Fruit fly (Drosophila melanogaster) whole organism, prepupa: ENCODE results near the gene shi.

ENCODE experiments used
- Blimp-1 ChIP-seq: fragments of 200-800 bp; sonication (Bioruptor generic); optimal IDR thresholded peaks from 3 replicates; lab custom pipeline; 2017; ENCODE audit warnings: missing biosample characterization, missing genetic modification characterization, mild to moderate bottlenecking, moderate library complexity, missing genetic modification reagents
- CG10631 ChIP-seq: fragments of 200-800 bp; sonication (Bioruptor generic); optimal IDR thresholded peaks from 2 replicates; lab custom pipeline; 2016; ENCODE audit warnings: missing biosample characterization, missing genetic modification characterization
- CG10669 ChIP-seq: fragments of 200-800 bp; sonication (Bioruptor generic); optimal IDR thresholded peaks from 3 replicates; lab custom pipeline; 2018; ENCODE audit warnings: missing biosample characterization, mild to moderate bottlenecking, missing genetic modification characterization, moderate library complexity
- CG1621 ChIP-seq: fragments of 200-800 bp; sonication (Bioruptor generic); optimal IDR thresholded peaks from 3 replicates; lab custom pipeline; 2018; ENCODE audit warnings: missing biosample characterization, mild to moderate bottlenecking, missing genetic modification characterization
- CG16779 ChIP-seq: fragments of 200-800 bp; sonication (Bioruptor generic); optimal IDR thresholded peaks from 3 replicates; lab custom pipeline; 2017; ENCODE audit warnings: missing biosample characterization, mild to moderate bottlenecking, missing genetic modification characterization
- CG34406 ChIP-seq: fragments of 200-800 bp; sonication (Bioruptor generic); optimal IDR thresholded peaks from 3 replicates; lab custom pipeline; 2016; ENCODE audit warnings: missing biosample characterization, missing genetic modification characterization
- CG3919 ChIP-seq: fragments of 200-800 bp; sonication (Bioruptor generic); optimal IDR thresholded peaks from 3 replicates; lab custom pipeline; 2016; ENCODE audit warnings: missing biosample characterization, missing genetic modification characterization
- CG6276 ChIP-seq: fragments of 200-800 bp; sonication (Bioruptor generic); optimal IDR thresholded peaks from 2 replicates; lab custom pipeline; 2017; ENCODE audit warnings: missing biosample characterization, mild to moderate bottlenecking, missing genetic modification characterization
- CG6792 ChIP-seq: fragments of 200-800 bp; sonication (Bioruptor generic); optimal IDR thresholded peaks from 3 replicates; lab custom pipeline; 2016; ENCODE audit warnings: missing biosample characterization, missing genetic modification characterization
- CG6854 ChIP-seq: fragments of 200-800 bp; sonication (Bioruptor generic); optimal IDR thresholded peaks from 2 replicates; lab custom pipeline; 2017; ENCODE audit warnings: missing biosample characterization, mild to moderate bottlenecking, missing genetic modification characterization
- CG8119 ChIP-seq: fragments of 200-800 bp; sonication (Bioruptor generic); IDR thresholded peaks from 3 replicates; pipeline ENCODE4 v1.3.6; 2022; ENCODE audit warnings: missing biosample characterization, missing genetic modification characterization
- CG8319 ChIP-seq: fragments of 200-800 bp; sonication (Bioruptor generic); optimal IDR thresholded peaks from 3 replicates; lab custom pipeline; 2016; ENCODE audit warnings: missing biosample characterization, missing genetic modification characterization
- CG8632 ChIP-seq: fragments of 200-800 bp; sonication (Bioruptor generic); optimal IDR thresholded peaks from 3 replicates; lab custom pipeline; 2016; ENCODE audit warnings: missing biosample characterization, missing genetic modification characterization
- CG9139 ChIP-seq: fragments of 200-800 bp; sonication (Bioruptor generic); optimal IDR thresholded peaks from 3 replicates; lab custom pipeline; 2017; ENCODE audit warnings: missing biosample characterization, mild to moderate bottlenecking, missing genetic modification characterization
- Eip75B ChIP-seq: fragments of 200-800 bp; sonication (Bioruptor generic); optimal IDR thresholded peaks from 3 replicates; lab custom pipeline; 2016; ENCODE audit warnings: missing biosample characterization, missing genetic modification characterization
- Eip78C ChIP-seq: fragments of 200-800 bp; sonication (Bioruptor generic); peaks from one replicate; lab custom pipeline; 2016; ENCODE audit warnings: missing biosample characterization, missing genetic modification characterization
- Ets96B ChIP-seq: fragments of 200-800 bp; optimal IDR thresholded peaks from 2 replicates; lab custom pipeline; 2019; ENCODE audit warnings: missing biosample characterization, mild to moderate bottlenecking, missing genetic modification characterization, moderate library complexity
- Gug ChIP-seq: fragments of 200-800 bp; sonication (Bioruptor generic); IDR thresholded peaks from 2 replicates; pipeline ENCODE4 v1.3.6; 2022; ENCODE audit warnings: missing biosample characterization, missing genetic modification characterization
- Hr38 ChIP-seq: sonication (Bioruptor generic); optimal IDR thresholded peaks from 2 replicates; lab custom pipeline; 2016; ENCODE audit warnings: missing biosample characterization, missing genetic modification characterization
- Hr39 ChIP-seq: fragments of 200-800 bp; sonication (Bioruptor generic); optimal IDR thresholded peaks from 2 replicates; lab custom pipeline; 2016; ENCODE audit warnings: missing biosample characterization, missing genetic modification characterization
- Hr4 ChIP-seq: fragments of 200-800 bp; sonication (Bioruptor generic); optimal IDR thresholded peaks from 3 replicates; lab custom pipeline; 2016; ENCODE audit warnings: missing biosample characterization, missing genetic modification characterization
- Met ChIP-seq: fragments of 200-800 bp; sonication (Bioruptor generic); optimal IDR thresholded peaks from 3 replicates; lab custom pipeline; 2016; ENCODE audit warnings: missing biosample characterization, missing genetic modification characterization
- Smox ChIP-seq: fragments of 200-800 bp; sonication (Bioruptor generic); optimal IDR thresholded peaks from 3 replicates; lab custom pipeline; 2016; ENCODE audit warnings: missing biosample characterization, missing genetic modification characterization
- Sox102F ChIP-seq: fragments of 200-800 bp; sonication (Bioruptor generic); optimal IDR thresholded peaks from 2 replicates; lab custom pipeline; 2016; ENCODE audit warnings: missing biosample characterization, mild to moderate bottlenecking, missing genetic modification characterization
- Sox14 ChIP-seq: fragments of 200-800 bp; sonication (Bioruptor generic); optimal IDR thresholded peaks from 3 replicates; lab custom pipeline; 2016; ENCODE audit warnings: missing biosample characterization, missing genetic modification characterization
- Sox15 ChIP-seq: fragments of 200-800 bp; sonication (Bioruptor generic); optimal IDR thresholded peaks from 3 replicates; lab custom pipeline; 2016; ENCODE audit warnings: missing biosample characterization, missing genetic modification characterization
- cyc ChIP-seq: fragments of 200-800 bp; sonication (Bioruptor generic); optimal IDR thresholded peaks from 3 replicates; lab custom pipeline; 2016; ENCODE audit warnings: missing biosample characterization, missing genetic modification characterization
- dac ChIP-seq: fragments of 200-800 bp; sonication (Bioruptor generic); optimal IDR thresholded peaks from 2 replicates; lab custom pipeline; 2017; ENCODE audit warnings: missing biosample characterization, mild to moderate bottlenecking, missing genetic modification characterization
- dsx ChIP-seq: fragments of 200-800 bp; optimal IDR thresholded peaks from 3 replicates; lab custom pipeline; 2019; ENCODE audit warnings: missing biosample characterization, mild to moderate bottlenecking, missing genetic modification characterization, moderate library complexity; ENCODE audit not compliant: poor library complexity, severe bottlenecking
- eg ChIP-seq: fragments of 200-800 bp; sonication (Bioruptor generic); IDR thresholded peaks from 3 replicates; pipeline ENCODE4 v1.3.6; 2022; ENCODE audit warnings: missing biosample characterization, missing genetic modification characterization
- esn ChIP-seq: fragments of 200-800 bp; sonication (Bioruptor generic); optimal IDR thresholded peaks from 2 replicates; lab custom pipeline; 2016; ENCODE audit warnings: missing biosample characterization, mild to moderate bottlenecking, missing genetic modification characterization, moderate library complexity
- fd85E ChIP-seq: fragments of 200-800 bp; sonication (Bioruptor generic); optimal IDR thresholded peaks from 3 replicates; lab custom pipeline; 2016; ENCODE audit warnings: missing biosample characterization, missing genetic modification characterization
- fkh ChIP-seq: fragments of 200-800 bp; sonication (Bioruptor generic); optimal IDR thresholded peaks from 3 replicates; lab custom pipeline; 2017; ENCODE audit warnings: missing biosample characterization, mild to moderate bottlenecking, missing genetic modification characterization, moderate library complexity
- pdm3 ChIP-seq: fragments of 200-800 bp; sonication (Bioruptor generic); optimal IDR thresholded peaks from 3 replicates; lab custom pipeline; 2016; ENCODE audit warnings: missing biosample characterization, missing genetic modification characterization
- salr ChIP-seq, 2 experiments: fragments of 200-800 bp; sonication (Bioruptor generic); optimal IDR thresholded peaks; 3 replicates each; lab custom pipeline; 2016 to 2018; ENCODE audit warnings: missing biosample characterization in 2 of 2, missing genetic modification characterization in 2 of 2, mild to moderate bottlenecking in 1 of 2
- ss ChIP-seq, 2 experiments: fragments of 200-800 bp; sonication (Bioruptor generic); optimal IDR thresholded peaks; 2 replicates in 1 of 2; 3 replicates in 1 of 2; lab custom pipeline; 2017 to 2018; ENCODE audit warnings: mild to moderate bottlenecking in 2 of 2, missing biosample characterization in 2 of 2, missing genetic modification characterization in 2 of 2, moderate library complexity in 1 of 2
- svp ChIP-seq: fragments of 200-800 bp; sonication (Bioruptor generic); peaks from one replicate; lab custom pipeline; 2016; ENCODE audit warnings: missing biosample characterization, missing genetic modification characterization
- topi ChIP-seq: fragments of 200-800 bp; sonication (Bioruptor generic); optimal IDR thresholded peaks from 3 replicates; lab custom pipeline; 2016; ENCODE audit warnings: missing biosample characterization, missing genetic modification characterization
- vri ChIP-seq: fragments of 200-800 bp; sonication (Bioruptor generic); optimal IDR thresholded peaks from 3 replicates; lab custom pipeline; 2016; ENCODE audit warnings: missing biosample characterization, mild to moderate bottlenecking, missing genetic modification characterization

The shi gene

DNA sequence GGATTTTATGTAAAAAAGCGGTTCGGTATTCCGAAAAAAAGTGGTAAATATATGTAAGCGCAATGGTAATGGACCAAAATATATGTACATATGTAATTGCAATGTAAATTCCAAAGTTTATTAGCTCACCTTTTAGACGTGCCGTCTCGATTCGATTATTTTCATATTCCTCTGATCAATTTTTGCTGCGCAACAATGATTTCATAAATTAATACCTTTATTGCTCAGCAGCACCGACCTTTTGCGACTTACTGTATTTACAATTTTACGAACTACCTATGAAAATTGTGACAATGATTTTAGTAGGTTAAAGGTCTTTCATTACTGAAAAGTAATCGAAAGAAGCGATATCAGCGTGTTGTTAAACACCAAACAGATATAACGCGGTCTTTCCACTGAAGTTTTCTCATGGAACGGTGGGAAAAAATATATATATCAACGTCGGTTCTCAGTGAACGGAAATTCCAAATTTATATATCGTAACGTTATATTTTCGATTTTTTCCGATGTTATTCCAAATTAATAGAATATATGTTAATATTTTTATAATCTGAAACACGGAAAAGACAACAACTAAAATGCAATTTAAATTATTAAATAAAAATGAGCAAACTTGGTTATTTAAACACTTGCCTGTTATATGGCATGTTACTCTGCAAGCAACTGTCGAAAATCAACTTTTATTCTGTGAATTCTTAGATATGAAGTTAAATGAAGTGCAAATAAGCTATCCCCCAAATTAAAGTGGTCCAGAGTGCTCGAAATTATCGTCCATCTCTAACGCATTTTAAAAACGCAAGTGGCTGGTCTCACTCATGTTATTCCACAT lies 1.9 kb upstream of the shi start, which contains the start of the genes MSBP and CG15916 (continued):
- TF ChIP-seq ss (GFP tag; optimal IDR thresholded peaks at IDR 0.05; lab: Kevin White, UChicago) (peak in 1 of 2 experiments; percentile 45), Met (GFP tag; lab: Kevin White, UChicago) (peak; percentile 11), dac (GFP tag; lab: Kevin White, UChicago) (no peak), Hr39 (peak; percentile 15), Eip75B (no peak), CG8119 (GFP tag; lab: Robert Waterston, UW) (no peak), Sox15 (peak; percentile 41), Smox (GFP tag; lab: Kevin White, UChicago) (no peak), Sox14 (GFP tag; lab: Kevin White, UChicago) (no peak), svp (GFP tag; lab: Kevin White, UChicago) (peak; percentile 98), CG1621 (tag; lab: Kevin White, UChicago) (no peak), salr (GFP tag; optimal IDR thresholded peaks at IDR 0.05; lab: Kevin White, UChicago) (peak in 1 of 2 experiments; percentile 24), topi (peak; percentile 32), CG10669 (peak; percentile 28), vri (GFP tag; lab: Kevin White, UChicago) (no peak), esn (GFP tag; lab: Kevin White, UChicago) (peak; percentile 28), CG8319 (GFP tag; lab: Kevin White, UChicago) (no peak), CG3919 (GFP tag; lab: Kevin White, UChicago) (no peak), cyc (peak; percentile 29), fkh (GFP tag; lab: Kevin White, UChicago) (no peak), CG6276 (GFP tag; lab: Kevin White, UChicago) (no peak), Blimp-1 (GFP tag; lab: Kevin White, UChicago) (no peak), CG8632 (GFP tag; lab: Kevin White, UChicago) (no peak), pdm3 (GFP tag; lab: Kevin White, UChicago) (peak; percentile 49), Eip78C (peak; percentile 77), CG10631 (GFP tag; lab: Kevin White, UChicago) (peak; percentile 41)

- TF ChIP-seq eg: no peak
- no peak for TF ChIP-seq CG3919 (GFP tag; lab: Kevin White, UChicago)
- no peak for TF ChIP-seq Hr38
- no peak for TF ChIP-seq dsx
- TF ChIP-seq CG8632 (GFP tag; lab: Kevin White, UChicago): no peak
- TF ChIP-seq, all 60 proteins: peak for 0
These were observed 1.9 kb downstream of the shi start for dm6 chrX:15893732-15894264.

dm6 chrX:15909564-15910284 lies 17.8 kb downstream of the shi start, which contains the start of gene CycD:
CycD (minus strand) TSS chrX:15909676.
- TF ChIP-seq CG10631 (GFP tag; lab: Kevin White, UChicago) (peak; percentile 34), pdm3 (GFP tag; lab: Kevin White, UChicago) (peak; percentile 38), Sox102F (no peak), vri (GFP tag; lab: Kevin White, UChicago) (no peak), Sox14 (GFP tag; lab: Kevin White, UChicago) (peak; percentile 67), Smox (GFP tag; lab: Kevin White, UChicago) (no peak), Hr4 (GFP tag; lab: Kevin White, UChicago) (no peak)

- TF ChIP-seq ss (GFP tag; optimal IDR thresholded peaks at IDR 0.05; lab: Kevin White, UChicago) (no peak), fd85E (GFP tag; lab: Kevin White, UChicago) (no peak), Ets96B (tag; lab: Kevin White, UChicago) (no peak), Gug (GFP tag; lab: Robert Waterston, UW) (no peak), vri (GFP tag; lab: Kevin White, UChicago) (no peak), Hr38 (no peak), CG6276 (GFP tag; lab: Kevin White, UChicago) (no peak), Eip75B (no peak), CG6854 (GFP tag; lab: Kevin White, UChicago) (no peak), CG16779 (tag; lab: Kevin White, UChicago) (no peak), CG34406 (GFP tag; lab: Kevin White, UChicago) (no peak), dsx (no peak), CG10669 (no peak), CG9139 (GFP tag; lab: Kevin White, UChicago) (no peak), CG6792 (no peak), CG8319 (GFP tag; lab: Kevin White, UChicago) (no peak), Met (GFP tag; lab: Kevin White, UChicago) (no peak)
These were observed 18.7 kb downstream of the shi start, which contains the start of gene Lrp4 for dm6 chrX:15910570-15910969. Lrp4 (plus strand) TSS chrX:15910870.
